Fruit fly (Drosophila melanogaster) whole organism: Measurements from ENCODE around the gene Eip75B.

Experiments
- pan ChIP-seq: fragments of >200 bp; optimal IDR thresholded peaks from 2 replicates; lab custom pipeline; 2017
- usp ChIP-seq: fragments of >200 bp; optimal IDR thresholded peaks from 2 replicates; lab custom pipeline; 2017; ENCODE audit warnings: missing biosample characterization, missing genetic modification characterization, mixed read lengths

- TF ChIP-seq usp (GFP tag; lab: Kevin White, UChicago) (no peak), pan (no peak)
These were observed 49.1 kb downstream of the Eip75B start for dm6 chr3L:18015171-18015944.
